Worm (Caenorhabditis elegans): ENCODE measurements around the gene msp-57.
A peak's percentile ranks its signal among the peaks of the same experiment; 100 is the strongest.

The msp-57 gene

ce11 chrIV:5093462-5093861 is 31.1 kb downstream of the msp-57 start:
- TF ChIP-seq sptf-1 (tag; optimal IDR thresholded peaks at IDR 0.05) (peak; percentile 37), ham-2 (GFP tag; optimal IDR thresholded peaks at IDR 0.05) (no peak), ceh-43 (GFP tag; optimal IDR thresholded peaks at IDR 0.05) (peak; percentile 55), mls-2 (tag; optimal IDR thresholded peaks at IDR 0.05) (peak; percentile 45), lin-32 (GFP tag; optimal IDR thresholded peaks at IDR 0.05) (peak; percentile 30)

ce11 chrIV:5100145-5100544 is 37.8 kb downstream of the msp-57 start:
- peak; percentile 6 for TF ChIP-seq M03D4.4 (tag; optimal IDR thresholded peaks at IDR 0.05)
- TF ChIP-seq mls-2 (tag; optimal IDR thresholded peaks at IDR 0.05), result no peak
- no peak for TF ChIP-seq unc-62 (GFP tag; optimal IDR thresholded peaks at IDR 0.05)
- peak; percentile 48 for TF ChIP-seq ces-1 (GFP tag; optimal IDR thresholded peaks at IDR 0.05)

ce11 chrIV:5101945-5102344 is 39.6 kb downstream of the msp-57 start:
- no peak for TF ChIP-seq unc-120 (tag; optimal IDR thresholded peaks at IDR 0.05; ENCODE audit: poor library complexity, severe bottlenecking)
- TF ChIP-seq ceh-39 (tag; optimal IDR thresholded peaks at IDR 0.05), result no peak
- TF ChIP-seq sptf-1 (tag; optimal IDR thresholded peaks at IDR 0.05), result no peak
- TF ChIP-seq lsy-2 (tag; optimal IDR thresholded peaks at IDR 0.05), result no peak
- no peak for TF ChIP-seq nhr-2 (tag; optimal IDR thresholded peaks at IDR 0.05)
- TF ChIP-seq ztf-11 (tag; optimal IDR thresholded peaks at IDR 0.05), result no peak
- no peak for TF ChIP-seq mls-2 (tag; optimal IDR thresholded peaks at IDR 0.05)
- no peak for TF ChIP-seq drap-1 (GFP tag; optimal IDR thresholded peaks at IDR 0.05)
- TF ChIP-seq ces-1 (GFP tag; optimal IDR thresholded peaks at IDR 0.05), result no peak
- no peak for TF ChIP-seq snpc-4 (tag; optimal IDR thresholded peaks at IDR 0.05)
- no peak for TF ChIP-seq blmp-1 (tag; optimal IDR thresholded peaks at IDR 0.05)
- no peak for TF ChIP-seq unc-39 (tag; optimal IDR thresholded peaks at IDR 0.05)
- no peak for TF ChIP-seq lin-32 (GFP tag; optimal IDR thresholded peaks at IDR 0.05)
- no peak for TF ChIP-seq elt-1 (tag; optimal IDR thresholded peaks at IDR 0.05; ENCODE audit: borderline replicate concordance, insufficient read depth)
- TF ChIP-seq nhr-12 (tag; optimal IDR thresholded peaks at IDR 0.05), result no peak
- no peak for TF ChIP-seq sem-2 (GFP tag; optimal IDR thresholded peaks at IDR 0.05)
- TF ChIP-seq nhr-76 (tag; optimal IDR thresholded peaks at IDR 0.05), result no peak

ce11 chrIV:5103229-5103894 is 41.0 kb downstream of the msp-57 start, which contains the start of gene C02B10.3:
Gene C02B10.3, minus strand, starts transcription at chrIV:5103279.
- TF ChIP-seq ces-1 (GFP tag; optimal IDR thresholded peaks at IDR 0.05) (peak; percentile 68), mls-2 (tag; optimal IDR thresholded peaks at IDR 0.05) (no peak)

ce11 chrIV:5108971-5109370 is 46.6 kb downstream of the msp-57 start:
- TF ChIP-seq ces-1 (GFP tag; optimal IDR thresholded peaks at IDR 0.05) (peak; percentile 98), lsy-2 (tag; optimal IDR thresholded peaks at IDR 0.05) (no peak)

- peak; percentile 91 for TF ChIP-seq zip-8 (tag; optimal IDR thresholded peaks at IDR 0.05)
- TF ChIP-seq ces-1 (GFP tag; optimal IDR thresholded peaks at IDR 0.05), result peak; percentile 69
- TF ChIP-seq mep-1 (tag; optimal IDR thresholded peaks at IDR 0.05), result peak; percentile 7
- TF ChIP-seq flh-1 (GFP tag; optimal IDR thresholded peaks at IDR 0.05), result no peak
- TF ChIP-seq elt-1 (tag; optimal IDR thresholded peaks at IDR 0.05; ENCODE audit: borderline replicate concordance, insufficient read depth), result peak; percentile 62
- TF ChIP-seq nhr-2 (tag; optimal IDR thresholded peaks at IDR 0.05), result peak; percentile 20
- TF ChIP-seq snpc-4 (tag; optimal IDR thresholded peaks at IDR 0.05), result no peak
Measured at ce11 chrIV:5109943-5110342, 47.6 kb downstream of the msp-57 start.

- TF ChIP-seq M03D4.4 (tag; optimal IDR thresholded peaks at IDR 0.05) (no peak), bed-3 (GFP tag; optimal IDR thresholded peaks at IDR 0.05) (no peak), pha-4 (tag; optimal IDR thresholded peaks at IDR 0.05) (no peak), flh-1 (GFP tag; optimal IDR thresholded peaks at IDR 0.05) (no peak), lin-32 (GFP tag; optimal IDR thresholded peaks at IDR 0.05) (no peak), unc-120 (tag; optimal IDR thresholded peaks at IDR 0.05; ENCODE audit: poor library complexity, severe bottlenecking) (no peak), tbx-8 (GFP tag; optimal IDR thresholded peaks at IDR 0.05) (no peak), ham-2 (GFP tag; optimal IDR thresholded peaks at IDR 0.05) (no peak)
Measured at ce11 chrIV:5110391-5110930, 48.1 kb downstream of the msp-57 start.

Data from whole organism, mixed stage, embryonic.